Worm (Caenorhabditis elegans) whole organism, L2 larva: ENCODE results near the gene F57F5.3.
"Not testable (repeated sequence)": the region's sequence is repeated elsewhere in the genome, so short reads cannot be mapped to it uniquely, and the experiment has no call there.

Source experiments
- F13H6.1 ChIP-seq: sonication (generic microtip); optimal IDR thresholded peaks from 2 replicates; lab custom pipeline; 2016; ENCODE audit warnings: missing genetic modification characterization, missing compliant biosample characterization
- aly-2 ChIP-seq: fragments of 150-350 bp; optimal IDR thresholded peaks from 2 replicates; lab custom pipeline; 2014; ENCODE audit warnings: missing biosample characterization, missing genetic modification characterization
- dmd-4 ChIP-seq: sonication (generic microtip); optimal IDR thresholded peaks from 2 replicates; lab custom pipeline; 2017; ENCODE audit warnings: missing biosample characterization, missing genetic modification characterization
- elt-1 ChIP-seq: fragments of 150-350 bp; optimal IDR thresholded peaks from 2 replicates; lab custom pipeline; 2014; ENCODE audit warnings: missing biosample characterization, missing genetic modification characterization
- lin-13 ChIP-seq: fragments of 150-350 bp; optimal IDR thresholded peaks from 2 replicates; lab custom pipeline; 2014; ENCODE audit warnings: missing biosample characterization, missing genetic modification reagents, missing genetic modification characterization
- lin-39 ChIP-seq: fragments of 150-350 bp; optimal IDR thresholded peaks from 2 replicates; lab custom pipeline; 2014; ENCODE audit warnings: missing biosample characterization, missing genetic modification reagents, missing genetic modification characterization
- lsy-2 ChIP-seq, 2 experiments: fragments of 150-350 bp in 1 of 2; sonication (generic microtip) in 1 of 2; optimal IDR thresholded peaks; 2 replicates each; lab custom pipeline; 2014 to 2017; ENCODE audit warnings: missing biosample characterization in 2 of 2, missing genetic modification characterization in 2 of 2
- nhr-237 ChIP-seq: fragments of 150-350 bp; optimal IDR thresholded peaks from 2 replicates; lab custom pipeline; 2014; ENCODE audit warnings: missing biosample characterization, missing genetic modification characterization
- nhr-77 ChIP-seq: fragments of 150-350 bp; optimal IDR thresholded peaks from 2 replicates; lab custom pipeline; 2014; ENCODE audit warnings: missing biosample characterization, missing genetic modification characterization
- skn-1 ChIP-seq: sonication (generic microtip); optimal IDR thresholded peaks from 2 replicates; lab custom pipeline; 2017; ENCODE audit warnings: missing biosample characterization, missing genetic modification characterization
- snpc-4 ChIP-seq: fragments of 150-350 bp; optimal IDR thresholded peaks from 2 replicates; lab custom pipeline; 2014; ENCODE audit warnings: missing biosample characterization, missing genetic modification characterization
- unc-39 ChIP-seq: fragments of 150-350 bp; optimal IDR thresholded peaks from 2 replicates; lab custom pipeline; 2014; ENCODE audit warnings: missing biosample characterization, missing genetic modification characterization
- unc-62 ChIP-seq: fragments of 150-350 bp; optimal IDR thresholded peaks from 2 replicates; lab custom pipeline; 2014; ENCODE audit warnings: missing biosample characterization, missing genetic modification reagents, missing genetic modification characterization
- ztf-1 ChIP-seq: fragments of 200-800 bp; sonication (Bioruptor generic); conservative IDR thresholded peaks from 2 replicates; pipeline ENCODE4 v1.3.6; 2022; ENCODE audit warnings: missing genetic modification characterization, missing compliant biosample characterization

DNA sequence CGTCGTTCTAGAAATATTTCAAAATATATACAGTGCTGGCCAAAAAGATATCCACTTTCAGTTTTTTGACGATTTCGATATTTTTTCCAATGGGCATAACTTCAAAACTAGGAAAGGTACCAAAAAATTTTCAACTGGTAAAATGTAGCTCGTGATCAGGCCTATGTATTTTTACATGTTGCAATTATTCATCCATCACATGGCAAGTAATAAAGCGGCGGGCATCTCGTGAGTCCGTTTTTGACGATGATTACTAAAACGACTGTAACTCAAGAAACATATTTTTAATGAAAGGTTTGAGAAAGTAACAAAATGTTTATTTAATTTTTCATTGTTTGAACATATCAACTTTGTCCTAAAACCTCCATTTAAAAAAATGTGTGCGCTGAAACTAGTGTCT, 13.6 kb upstream of the F57F5.3 start, which contains the start of gene F10C2.3:
- not testable (repeated sequence) for TF ChIP-seq aly-2; lin-13 (GFP tag; lab: Kevin White, UChicago); nhr-237 (tag; lab: Kevin White, UChicago); unc-62 (GFP tag; lab: Kevin White, UChicago); lin-39 (tag; lab: Kevin White, UChicago); elt-1 (tag; lab: Kevin White, UChicago); skn-1 (tag; lab: Kevin White, UChicago); nhr-77 (tag; lab: Kevin White, UChicago); F13H6.1; snpc-4 (tag; lab: Kevin White, UChicago); ztf-1 (GFP tag; lab: Robert Waterston, UW); dmd-4 (tag; lab: Kevin White, UChicago); unc-39 (tag; lab: Kevin White, UChicago); lsy-2 (tag; optimal IDR thresholded peaks at IDR 0.05; lab: Kevin White, UChicago)
